Worm (Caenorhabditis elegans): Measurements from ENCODE around the gene C33H5.1.

DNA sequence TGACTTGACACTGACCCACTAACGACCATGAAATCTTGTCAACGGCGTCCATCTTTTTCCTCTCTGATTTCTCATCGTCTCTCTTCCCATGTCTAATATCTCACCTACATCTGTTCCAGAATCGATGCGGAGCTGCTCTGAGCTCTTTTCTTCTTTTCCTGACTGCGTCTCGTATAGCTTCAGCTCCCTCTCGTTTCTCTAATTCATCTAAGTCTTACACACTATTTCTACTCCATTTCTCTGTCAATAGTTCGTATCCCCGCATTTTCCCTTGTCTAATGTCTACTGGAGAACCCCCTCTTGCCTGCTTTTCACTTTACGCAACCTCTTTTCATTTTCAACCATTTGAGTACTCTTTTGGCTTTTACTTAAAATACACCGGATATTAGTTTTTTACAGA lies 9.1 kb downstream of the C33H5.1 start, which contains the start of gene ric-3:
- TF ChIP-seq elt-3 (tag; optimal IDR thresholded peaks at IDR 0.05), result no peak
- no peak for TF ChIP-seq nhr-12 (tag; optimal IDR thresholded peaks at IDR 0.05)
- TF ChIP-seq mml-1 (tag; optimal IDR thresholded peaks at IDR 0.05), result no peak
- no peak for TF ChIP-seq egl-27 (tag; optimal IDR thresholded peaks at IDR 0.05)
- TF ChIP-seq ztf-4 (tag; optimal IDR thresholded peaks at IDR 0.05), result no peak
- TF ChIP-seq mdl-1 (tag; optimal IDR thresholded peaks at IDR 0.05), result peak; percentile 29
- TF ChIP-seq R02D3.7 (tag; optimal IDR thresholded peaks at IDR 0.05), result no peak
- TF ChIP-seq ama-1 (optimal IDR thresholded peaks at IDR 0.05), result no peak
- TF ChIP-seq ceh-28 (tag; optimal IDR thresholded peaks at IDR 0.05), result peak; percentile 58
- TF ChIP-seq lsy-12 (tag; optimal IDR thresholded peaks at IDR 0.05), result no peak
- no peak for TF ChIP-seq eor-1 (tag; optimal IDR thresholded peaks at IDR 0.05)
- TF ChIP-seq lin-15B (tag; optimal IDR thresholded peaks at IDR 0.05), result peak; percentile 42

Measured in whole organism, L3 larva.